Fruit fly (Drosophila melanogaster) whole organism, embryonic: ENCODE data around the gene spn-B.

Source experiments
- ATbp ChIP-seq: fragments of 200-800 bp; sonication (Bioruptor generic); optimal IDR thresholded peaks from 2 replicates; lab custom pipeline; 2017; ENCODE audit warnings: missing biosample characterization, mild to moderate bottlenecking, missing genetic modification characterization, missing genetic modification reagents
- Adf1 ChIP-seq: fragments of 200-800 bp; sonication (Bioruptor generic); IDR thresholded peaks from 2 replicates; pipeline ENCODE4 v1.3.6; 2022; ENCODE audit warnings: missing biosample characterization, missing genetic modification characterization
- Atf6 ChIP-seq: fragments of 200-800 bp; sonication (Bioruptor generic); IDR thresholded peaks from 2 replicates; pipeline ENCODE4 v1.3.6; 2022; ENCODE audit warnings: missing biosample characterization, missing genetic modification characterization
- BEAF-32 ChIP-seq: fragments of 200-800 bp; sonication (Bioruptor generic); optimal IDR thresholded peaks from 3 replicates; lab custom pipeline; 2017; ENCODE audit warnings: missing biosample characterization, missing genetic modification characterization, mild to moderate bottlenecking, moderate library complexity, missing genetic modification reagents
- Bdp1 ChIP-seq: fragments of 200-800 bp; sonication (Bioruptor generic); optimal IDR thresholded peaks from 3 replicates; lab custom pipeline; 2016; ENCODE audit warnings: missing biosample characterization, missing genetic modification characterization
- CG11696 ChIP-seq: fragments of 200-800 bp; sonication (Bioruptor generic); IDR thresholded peaks from 2 replicates; pipeline ENCODE4 v1.3.6; 2022; ENCODE audit warnings: missing biosample characterization, missing genetic modification characterization
- CG12391 ChIP-seq: fragments of 200-800 bp; sonication (Bioruptor generic); optimal IDR thresholded peaks from 3 replicates; lab custom pipeline; 2018; ENCODE audit warnings: missing biosample characterization, mild to moderate bottlenecking, missing genetic modification characterization, moderate library complexity
- CG13287 ChIP-seq: fragments of 200-800 bp; sonication (Bioruptor generic); IDR thresholded peaks from 2 replicates; pipeline ENCODE4 v1.3.6; 2022; ENCODE audit warnings: missing biosample characterization, missing genetic modification characterization; ENCODE audit not compliant: partially characterized antibody
- CG14014 ChIP-seq: fragments of 200-800 bp; sonication (Bioruptor generic); IDR thresholded peaks from 2 replicates; pipeline ENCODE4 v1.3.6; 2022; ENCODE audit warnings: missing biosample characterization, missing genetic modification characterization
- CG1603 ChIP-seq: fragments of 200-800 bp; sonication (Bioruptor generic); optimal IDR thresholded peaks from 2 replicates; lab custom pipeline; 2019; ENCODE audit warnings: missing biosample characterization, mild to moderate bottlenecking, missing genetic modification characterization, moderate library complexity
- CG16779 ChIP-seq: fragments of 200-800 bp; sonication (Bioruptor generic); IDR thresholded peaks from 2 replicates; pipeline ENCODE4 v1.3.6; 2022; ENCODE audit warnings: missing biosample characterization, missing genetic modification characterization
- CG16863 ChIP-seq: fragments of 200-800 bp; sonication (Bioruptor generic); optimal IDR thresholded peaks from 3 replicates; lab custom pipeline; 2016; ENCODE audit warnings: missing biosample characterization, missing genetic modification characterization
- CG17361 ChIP-seq: fragments of 200-800 bp; sonication (Bioruptor generic); IDR thresholded peaks from 3 replicates; pipeline ENCODE4 v1.3.6; 2022; ENCODE audit warnings: missing biosample characterization, missing genetic modification characterization
- CG1832 ChIP-seq: fragments of 200-800 bp; sonication (Bioruptor generic); optimal IDR thresholded peaks from 2 replicates; lab custom pipeline; 2017; ENCODE audit warnings: missing biosample characterization, mild to moderate bottlenecking, missing genetic modification characterization, inconsistent platforms
- CG30431 ChIP-seq: fragments of 200-800 bp; sonication (Bioruptor generic); optimal IDR thresholded peaks from 2 replicates; lab custom pipeline; 2017; ENCODE audit warnings: missing biosample characterization, missing genetic modification characterization
- CG3065 ChIP-seq: fragments of 200-800 bp; sonication (Bioruptor generic); optimal IDR thresholded peaks from 2 replicates; lab custom pipeline; 2016; ENCODE audit warnings: missing biosample characterization, missing genetic modification characterization
- CG31388 ChIP-seq: fragments of 200-800 bp; sonication (Bioruptor generic); optimal IDR thresholded peaks from 2 replicates; lab custom pipeline; 2016; ENCODE audit warnings: missing biosample characterization, missing genetic modification characterization
- CG32772 ChIP-seq: fragments of 200-800 bp; sonication (Bioruptor generic); IDR thresholded peaks from 2 replicates; pipeline ENCODE4 v1.3.6; 2022; ENCODE audit warnings: missing biosample characterization, missing genetic modification characterization
- CG4424 ChIP-seq: fragments of 200-800 bp; sonication (Bioruptor generic); optimal IDR thresholded peaks from 3 replicates; lab custom pipeline; 2016; ENCODE audit warnings: missing biosample characterization, missing genetic modification characterization
- CG5180 ChIP-seq: fragments of 200-800 bp; sonication (Bioruptor generic); optimal IDR thresholded peaks from 3 replicates; lab custom pipeline; 2017; ENCODE audit warnings: missing biosample characterization, missing genetic modification characterization, mild to moderate bottlenecking, moderate library complexity, missing genetic modification reagents
- CG6254 ChIP-seq: fragments of 200-800 bp; sonication (Bioruptor generic); optimal IDR thresholded peaks from 3 replicates; lab custom pipeline; 2017; ENCODE audit warnings: mild to moderate bottlenecking, missing biosample characterization, missing genetic modification reagents, missing genetic modification characterization
- CG6854 ChIP-seq: fragments of 200-800 bp; sonication (Bioruptor generic); optimal IDR thresholded peaks from 3 replicates; lab custom pipeline; 2017; ENCODE audit warnings: missing biosample characterization, mild to moderate bottlenecking, missing genetic modification characterization
- CG7556 ChIP-seq: fragments of 200-800 bp; sonication (Bioruptor generic); optimal IDR thresholded peaks from 2 replicates; lab custom pipeline; 2017; ENCODE audit warnings: missing biosample characterization, mild to moderate bottlenecking, missing genetic modification characterization
- CG7745 ChIP-seq: fragments of 200-800 bp; sonication (Bioruptor generic); optimal IDR thresholded peaks from 2 replicates; lab custom pipeline; 2018; ENCODE audit warnings: missing biosample characterization, mild to moderate bottlenecking, missing genetic modification characterization, moderate library complexity
- CG8944 ChIP-seq: fragments of 200-800 bp; sonication (Bioruptor generic); optimal IDR thresholded peaks from 3 replicates; lab custom pipeline; 2016; ENCODE audit warnings: missing biosample characterization, missing genetic modification characterization
- Dek ChIP-seq: fragments of 200-800 bp; sonication (Bioruptor generic); optimal IDR thresholded peaks from 3 replicates; lab custom pipeline; 2019; ENCODE audit warnings: missing biosample characterization, mild to moderate bottlenecking, missing genetic modification characterization, moderate library complexity
- Lpt ChIP-seq: fragments of >200 bp; optimal IDR thresholded peaks from 2 replicates; lab custom pipeline; 2018; ENCODE audit warnings: missing biosample characterization, missing genetic modification characterization
- Max ChIP-seq: fragments of 200-800 bp; sonication (Bioruptor generic); optimal IDR thresholded peaks from 2 replicates; lab custom pipeline; 2016; ENCODE audit warnings: missing biosample characterization, mild to moderate bottlenecking, missing genetic modification characterization
- Meics ChIP-seq: fragments of 200-800 bp; sonication (Bioruptor generic); optimal IDR thresholded peaks from 2 replicates; lab custom pipeline; 2017; ENCODE audit warnings: missing biosample characterization, mild to moderate bottlenecking, missing genetic modification characterization
- Sry-β ChIP-seq: fragments of 200-800 bp; sonication (Bioruptor generic); optimal IDR thresholded peaks from 2 replicates; lab custom pipeline; 2018; ENCODE audit warnings: missing biosample characterization, mild to moderate bottlenecking, missing genetic modification characterization, moderate library complexity
- Ssrp ChIP-seq: fragments of 200-800 bp; sonication (Bioruptor generic); optimal IDR thresholded peaks from 2 replicates; lab custom pipeline; 2018; ENCODE audit warnings: missing biosample characterization, mild to moderate bottlenecking, missing genetic modification characterization, moderate library complexity
- abd-A ChIP-seq: fragments of 200-800 bp; sonication (Bioruptor generic); optimal IDR thresholded peaks from 3 replicates; lab custom pipeline; 2019; ENCODE audit warnings: missing biosample characterization, mild to moderate bottlenecking, missing genetic modification characterization, moderate library complexity
- amos ChIP-seq: fragments of 200-800 bp; sonication (Bioruptor generic); IDR thresholded peaks from 2 replicates; pipeline ENCODE4 v1.3.6; 2022; ENCODE audit warnings: missing biosample characterization, missing genetic modification characterization; ENCODE audit not compliant: partially characterized antibody
- crc ChIP-seq: fragments of 200-800 bp; sonication (Bioruptor generic); optimal IDR thresholded peaks from 2 replicates; lab custom pipeline; 2016; ENCODE audit warnings: missing biosample characterization, missing genetic modification characterization
- croc ChIP-seq: fragments of 200-800 bp; sonication (Bioruptor generic); conservative IDR thresholded peaks from 3 replicates; pipeline ENCODE4 v1.3.6; 2022; ENCODE audit warnings: missing biosample characterization, missing genetic modification characterization
- dan ChIP-seq: fragments of 200-800 bp; sonication (Bioruptor generic); IDR thresholded peaks from 2 replicates; pipeline ENCODE4 v1.3.6; 2022; ENCODE audit warnings: missing biosample characterization, missing genetic modification characterization
- dmrt11E ChIP-seq: fragments of 200-800 bp; sonication (Bioruptor generic); optimal IDR thresholded peaks from 3 replicates; lab custom pipeline; 2018; ENCODE audit warnings: missing biosample characterization, mild to moderate bottlenecking, missing genetic modification characterization, moderate library complexity
- ewg ChIP-seq: fragments of 200-800 bp; sonication (Bioruptor generic); optimal IDR thresholded peaks from 3 replicates; lab custom pipeline; 2017; ENCODE audit warnings: mild to moderate bottlenecking, missing biosample characterization, missing genetic modification reagents, missing genetic modification characterization
- gsb-n ChIP-seq: fragments of 200-800 bp; sonication (Bioruptor generic); optimal IDR thresholded peaks from 3 replicates; lab custom pipeline; 2018; ENCODE audit warnings: missing biosample characterization, mild to moderate bottlenecking, missing genetic modification characterization
- lbe ChIP-seq: fragments of 200-800 bp; sonication (Bioruptor generic); optimal IDR thresholded peaks from 2 replicates; lab custom pipeline; 2016; ENCODE audit warnings: missing biosample characterization, mild to moderate bottlenecking, missing genetic modification characterization
- lola ChIP-seq, 3 experiments: fragments of >200 bp in 2 of 3; fragments of 200-800 bp in 1 of 3; sonication (Bioruptor generic) in 1 of 3; optimal IDR thresholded peaks; 2 replicates each; lab custom pipeline; 2017 to 2019; ENCODE audit warnings: missing biosample characterization in 3 of 3, missing genetic modification characterization in 3 of 3, mild to moderate bottlenecking in 1 of 3, moderate library complexity in 1 of 3
- nau ChIP-seq: fragments of 200-800 bp; sonication (Bioruptor generic); optimal IDR thresholded peaks from 3 replicates; lab custom pipeline; 2017; ENCODE audit warnings: missing biosample characterization, mild to moderate bottlenecking, missing genetic modification characterization, missing genetic modification reagents
- pnt ChIP-seq: fragments of 200-800 bp; sonication (Bioruptor generic); optimal IDR thresholded peaks from 3 replicates; lab custom pipeline; 2016; ENCODE audit warnings: missing biosample characterization, missing genetic modification characterization
- pzg ChIP-seq: fragments of 200-800 bp; sonication (Bioruptor generic); optimal IDR thresholded peaks from 3 replicates; lab custom pipeline; 2018; ENCODE audit warnings: missing biosample characterization, mild to moderate bottlenecking, missing genetic modification characterization, moderate library complexity
- scrt ChIP-seq: fragments of 200-800 bp; sonication (Bioruptor generic); optimal IDR thresholded peaks from 2 replicates; lab custom pipeline; 2018; ENCODE audit warnings: missing biosample characterization, mild to moderate bottlenecking, missing genetic modification characterization, moderate library complexity
- sd ChIP-seq: fragments of 200-800 bp; sonication (Bioruptor generic); optimal IDR thresholded peaks from 3 replicates; lab custom pipeline; 2018; ENCODE audit warnings: missing biosample characterization, mild to moderate bottlenecking, missing genetic modification characterization, moderate library complexity
- slp2 ChIP-seq: fragments of 200-800 bp; sonication (Bioruptor generic); optimal IDR thresholded peaks from 2 replicates; lab custom pipeline; 2016; ENCODE audit warnings: missing biosample characterization, missing genetic modification characterization
- yki ChIP-seq: fragments of >200 bp; optimal IDR thresholded peaks from 3 replicates; lab custom pipeline; 2018
- zfh2 ChIP-seq: fragments of 200-800 bp; sonication (Bioruptor generic); optimal IDR thresholded peaks from 2 replicates; lab custom pipeline; 2016; ENCODE audit warnings: missing biosample characterization, missing genetic modification characterization

spn-B gene

DNA sequence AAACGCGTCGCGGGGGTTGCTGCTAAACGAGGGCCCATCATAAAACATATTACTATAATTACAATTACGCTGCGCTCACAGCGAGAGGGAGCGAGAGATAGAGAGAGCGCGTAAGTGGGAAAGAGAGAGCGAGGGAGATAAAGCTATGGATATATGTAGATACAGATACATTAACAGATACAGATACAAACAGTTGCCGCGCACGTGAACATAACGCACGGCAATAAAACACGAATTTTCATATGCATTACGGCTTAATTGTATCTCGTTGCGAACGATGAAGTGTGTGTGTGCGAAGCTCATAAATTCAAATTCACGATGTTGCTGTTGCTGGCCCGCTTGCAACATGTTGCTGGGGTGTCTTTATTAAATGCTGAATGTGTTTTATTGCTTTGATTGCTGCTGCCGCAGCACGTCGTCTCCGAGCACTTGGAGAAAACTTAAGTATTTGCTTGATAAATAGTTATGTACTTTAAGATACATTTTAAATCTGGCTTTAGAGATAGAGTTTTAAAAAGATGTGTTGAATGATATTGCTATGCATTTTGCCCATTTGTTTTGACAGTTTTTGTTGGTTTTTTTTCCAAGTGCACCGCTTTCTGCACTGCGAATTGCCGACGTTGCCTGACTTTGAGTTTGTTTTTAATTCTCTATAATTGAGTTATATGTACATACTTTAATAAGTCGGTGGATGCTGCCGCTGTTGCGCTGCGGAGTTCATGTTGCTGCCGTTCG, 42.5 kb downstream of the spn-B start (continued):
- no peak for TF ChIP-seq Sry-β (GFP tag; lab: Kevin White, UChicago)
- peak; percentile 78 for TF ChIP-seq CG4424
- TF ChIP-seq dmrt11E (tag; lab: Kevin White, UChicago): peak; percentile 54
- TF ChIP-seq CG7745 (tag; lab: Kevin White, UChicago): no peak
- peak; percentile 66 for TF ChIP-seq Dek
- peak; percentile 15 for TF ChIP-seq CG6854 (GFP tag; lab: Kevin White, UChicago)
- peak; percentile 72 for TF ChIP-seq Meics (GFP tag; lab: Kevin White, UChicago)
- peak in 1 of 3 experiments; percentile 41 for TF ChIP-seq lola (GFP tag; optimal IDR thresholded peaks at IDR 0.05; lab: Kevin White, UChicago)
- TF ChIP-seq croc (GFP tag; lab: Robert Waterston, UW): peak; percentile 74
- TF ChIP-seq CG1603 (tag; lab: Kevin White, UChicago): peak; percentile 70
- no peak for TF ChIP-seq CG13287
- TF ChIP-seq slp2 (GFP tag; lab: Kevin White, UChicago): peak; percentile 74
- TF ChIP-seq nau (GFP tag; lab: Kevin White, UChicago): peak; percentile 34
- peak; percentile 59 for TF ChIP-seq CG1832
- TF ChIP-seq CG5180 (GFP tag; lab: Kevin White, UChicago): no peak
- peak; percentile 53 for TF ChIP-seq CG30431 (GFP tag; lab: Kevin White, UChicago)
- peak; percentile 61 for TF ChIP-seq Bdp1 (GFP tag; lab: Kevin White, UChicago)
- peak; percentile 34 for TF ChIP-seq CG3065 (GFP tag; lab: Kevin White, UChicago)
- peak; percentile 33 for TF ChIP-seq CG8944 (GFP tag; lab: Kevin White, UChicago)
- peak; percentile 79 for TF ChIP-seq CG16863 (GFP tag; lab: Kevin White, UChicago)
- TF ChIP-seq CG7556: peak; percentile 75
- TF ChIP-seq Atf6 (GFP tag; lab: Robert Waterston, UW): peak; percentile 92
- TF ChIP-seq CG12391 (tag; lab: Kevin White, UChicago): peak; percentile 78
- peak; percentile 74 for TF ChIP-seq CG17361
- TF ChIP-seq CG11696 (GFP tag; lab: Robert Waterston, UW): peak; percentile 76
- TF ChIP-seq CG16779 (GFP tag; lab: Robert Waterston, UW): no peak
- no peak for TF ChIP-seq sd (tag; lab: Kevin White, UChicago)
- peak; percentile 76 for TF ChIP-seq lbe (GFP tag; lab: Kevin White, UChicago)
- TF ChIP-seq pzg (GFP tag; lab: Kevin White, UChicago): no peak
- TF ChIP-seq ATbp (GFP tag; lab: Kevin White, UChicago): peak; percentile 79
- peak; percentile 39 for TF ChIP-seq gsb-n
- TF ChIP-seq pnt (GFP tag; lab: Kevin White, UChicago): peak; percentile 71
- peak; percentile 75 for TF ChIP-seq CG32772 (GFP tag; lab: Robert Waterston, UW)
- TF ChIP-seq Lpt (GFP tag; lab: Kevin White, UChicago): no peak
- peak; percentile 69 for TF ChIP-seq ewg
- TF ChIP-seq Adf1 (GFP tag; lab: Robert Waterston, UW): peak; percentile 75; the same call in 1 of the 2 replicates
- no peak for TF ChIP-seq BEAF-32 (GFP tag; lab: Kevin White, UChicago)
- TF ChIP-seq Max: peak; percentile 25
- no peak for TF ChIP-seq dan (GFP tag; lab: Robert Waterston, UW)
- TF ChIP-seq scrt (GFP tag; lab: Kevin White, UChicago): peak; percentile 2
- peak; percentile 47 for TF ChIP-seq crc
- no peak for TF ChIP-seq CG31388 (GFP tag; lab: Kevin White, UChicago)
- peak; percentile 85 for TF ChIP-seq CG14014 (GFP tag; lab: Robert Waterston, UW)
- no peak for TF ChIP-seq amos
- TF ChIP-seq abd-A (tag; lab: Kevin White, UChicago): peak; percentile 96
- peak; percentile 10 for TF ChIP-seq yki (lab: Kevin White, UChicago)
- peak; percentile 52 for TF ChIP-seq zfh2 (GFP tag; lab: Kevin White, UChicago)
- TF ChIP-seq CG6254 (GFP tag; lab: Kevin White, UChicago): peak; percentile 57
- TF ChIP-seq Ssrp (tag; lab: Kevin White, UChicago): peak; percentile 81
